Worm (Caenorhabditis elegans) whole organism, L4/young adult: ENCODE measurements around the gene D2062.5.
"Not testable (repeated sequence)": the region's sequence is repeated elsewhere in the genome, so short reads cannot be mapped to it uniquely, and the experiment has no call there.

Experiments used
- W03F9.2 ChIP-seq: fragments of 150-350 bp; optimal IDR thresholded peaks from 2 replicates; lab custom pipeline; 2014; ENCODE audit warnings: missing biosample characterization, missing genetic modification characterization
- dao-5 ChIP-seq: sonication (generic microtip); optimal IDR thresholded peaks from 2 replicates; lab custom pipeline; 2016; ENCODE audit warnings: missing genotype, missing genetic modification characterization, moderate library complexity, missing compliant biosample characterization
- him-1 ChIP-seq: sonication (generic microtip); optimal IDR thresholded peaks from 2 replicates; lab custom pipeline; 2016; ENCODE audit warnings: missing genotype, missing genetic modification reagents, missing genetic modification characterization, missing compliant biosample characterization

ce11 chrII:2639401-2640088 lies 17.0 kb downstream of the D2062.5 start, which contains the start of gene F22E5.8:
- not testable (repeated sequence) for TF ChIP-seq W03F9.2; him-1 (tag; lab: Kevin White, UChicago); dao-5 (tag; lab: Kevin White, UChicago)
